Fruit fly (Drosophila melanogaster): ENCODE results near the gene Xport-A.

DNA sequence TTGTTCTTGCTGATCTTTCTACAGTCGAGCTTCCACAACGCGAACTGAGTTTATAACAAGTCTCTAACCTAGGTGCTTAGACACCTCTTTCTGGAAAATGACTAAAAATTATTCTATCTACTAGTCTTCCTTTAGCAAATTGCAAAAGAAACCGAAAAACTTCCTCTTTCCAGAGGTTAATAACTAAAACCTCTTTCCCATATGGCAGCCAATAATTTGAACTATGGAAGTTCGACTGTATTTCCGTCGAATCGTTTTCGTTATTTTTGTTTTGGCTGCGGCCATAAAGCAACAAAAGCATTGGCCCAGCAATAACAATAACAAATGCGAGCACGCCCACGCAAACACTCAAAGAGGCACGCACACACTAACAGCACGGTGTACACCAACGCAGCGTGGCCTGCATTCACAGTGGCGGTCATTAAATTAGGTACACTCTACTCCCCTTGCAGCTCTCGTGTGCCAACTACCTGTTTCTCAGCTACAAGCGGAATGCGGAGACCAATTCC lies 34.7 kb downstream of the Xport-A start:
- TF ChIP-seq pan (optimal IDR thresholded peaks at IDR 0.05) (no peak), Rel (GFP tag; optimal IDR thresholded peaks at IDR 0.05) (peak; percentile 52), Rel (tag; optimal IDR thresholded peaks at IDR 0.05) (peak; percentile 39), jim (GFP tag; optimal IDR thresholded peaks at IDR 0.05) (no peak), h (GFP tag; optimal IDR thresholded peaks at IDR 0.05) (peak; percentile 80), sv (GFP tag; optimal IDR thresholded peaks at IDR 0.05) (no peak)

All from whole organism, wandering third instar larva.